Fruit fly (Drosophila melanogaster) whole organism, adult: ENCODE results near the gene CG6409.
A peak's percentile ranks its signal among the peaks of the same experiment; 100 is the strongest.

ENCODE experiments used
- CG11617 ChIP-seq: fragments of 200-800 bp; sonication (Bioruptor generic); optimal IDR thresholded peaks from 2 replicates; lab custom pipeline; 2017; ENCODE audit warnings: mild to moderate bottlenecking, missing biosample characterization, missing genetic modification reagents, missing genetic modification characterization
- CG12768 ChIP-seq: fragments of 200-800 bp; sonication (Bioruptor generic); optimal IDR thresholded peaks from 2 replicates; lab custom pipeline; 2017; ENCODE audit warnings: missing biosample characterization, missing genetic modification characterization, mild to moderate bottlenecking, moderate library complexity, missing genetic modification reagents
- CG14711 ChIP-seq: fragments of 200-800 bp; sonication (Bioruptor generic); optimal IDR thresholded peaks from 2 replicates; lab custom pipeline; 2018; ENCODE audit warnings: missing biosample characterization, mild to moderate bottlenecking, missing genetic modification characterization, moderate library complexity
- CG1620 ChIP-seq: fragments of 200-800 bp; sonication (Bioruptor generic); optimal IDR thresholded peaks from 2 replicates; lab custom pipeline; 2016; ENCODE audit warnings: missing biosample characterization, missing genetic modification characterization
- CG33017 ChIP-seq: fragments of 200-800 bp; sonication (Bioruptor generic); optimal IDR thresholded peaks from 2 replicates; lab custom pipeline; 2018; ENCODE audit warnings: missing biosample characterization, mild to moderate bottlenecking, missing genetic modification characterization, moderate library complexity
- CG5204 ChIP-seq: fragments of 200-800 bp; sonication (Bioruptor generic); optimal IDR thresholded peaks from 2 replicates; lab custom pipeline; 2016; ENCODE audit warnings: missing biosample characterization, missing genetic modification characterization
- CG7045 ChIP-seq: fragments of 200-800 bp; sonication (Bioruptor generic); optimal IDR thresholded peaks from 2 replicates; lab custom pipeline; 2017; ENCODE audit warnings: missing biosample characterization, mild to moderate bottlenecking, missing genetic modification characterization
- CG7101 ChIP-seq: fragments of 200-800 bp; sonication (Bioruptor generic); optimal IDR thresholded peaks from 2 replicates; lab custom pipeline; 2018; ENCODE audit warnings: missing biosample characterization, mild to moderate bottlenecking, missing genetic modification characterization, moderate library complexity
- Clk ChIP-seq: fragments of 200-800 bp; sonication (Bioruptor generic); optimal IDR thresholded peaks from 2 replicates; lab custom pipeline; 2017; ENCODE audit warnings: missing biosample characterization, missing genetic modification characterization
- Crg-1 ChIP-seq: fragments of 200-800 bp; sonication (Bioruptor generic); optimal IDR thresholded peaks from 2 replicates; lab custom pipeline; 2016; ENCODE audit warnings: missing biosample characterization, missing genetic modification characterization
- Hr96 ChIP-seq: fragments of 200-800 bp; sonication (Bioruptor generic); optimal IDR thresholded peaks from 2 replicates; lab custom pipeline; 2016; ENCODE audit warnings: missing biosample characterization, missing genetic modification characterization
- Mnt ChIP-seq: fragments of 200-800 bp; sonication (Bioruptor generic); optimal IDR thresholded peaks from 2 replicates; lab custom pipeline; 2016; ENCODE audit warnings: missing biosample characterization, mild to moderate bottlenecking, missing genetic modification characterization
- bab1 ChIP-seq: fragments of 200-800 bp; sonication (Bioruptor generic); optimal IDR thresholded peaks from 3 replicates; lab custom pipeline; 2019; ENCODE audit warnings: missing biosample characterization, mild to moderate bottlenecking, missing genetic modification characterization, moderate library complexity
- cic ChIP-seq: fragments of 200-800 bp; sonication (Bioruptor generic); optimal IDR thresholded peaks from 2 replicates; lab custom pipeline; 2017; ENCODE audit warnings: missing biosample characterization, mild to moderate bottlenecking, missing genetic modification characterization, moderate library complexity
- cnc ChIP-seq, 2 experiments: fragments of >200 bp; optimal IDR thresholded peaks; 2 replicates each; lab custom pipeline; 2017
- kay ChIP-seq: fragments of 200-800 bp; sonication (Bioruptor generic); peaks from one replicate; lab custom pipeline; 2016; ENCODE audit warnings: missing biosample characterization, missing genetic modification characterization, borderline replicate concordance
- ovo ChIP-seq: fragments of 200-800 bp; sonication (Bioruptor generic); optimal IDR thresholded peaks from 2 replicates; lab custom pipeline; 2016; ENCODE audit warnings: missing biosample characterization, missing genetic modification characterization
- pad ChIP-seq: fragments of 200-800 bp; sonication (Bioruptor generic); optimal IDR thresholded peaks from 3 replicates; lab custom pipeline; 2017; ENCODE audit warnings: missing biosample characterization, missing genetic modification characterization, mild to moderate bottlenecking, moderate library complexity, missing genetic modification reagents
- tj ChIP-seq: fragments of 200-800 bp; sonication (Bioruptor generic); optimal IDR thresholded peaks from 3 replicates; lab custom pipeline; 2017; ENCODE audit warnings: missing biosample characterization, mild to moderate bottlenecking, missing genetic modification characterization, moderate library complexity
- toe ChIP-seq: fragments of 200-800 bp; sonication (Bioruptor generic); optimal IDR thresholded peaks from 2 replicates; lab custom pipeline; 2016; ENCODE audit warnings: missing biosample characterization, missing genetic modification characterization

CG6409 gene

dm6 chr3L:10862544-10863474 is 19.4 kb downstream of the CG6409 start:
- TF ChIP-seq Clk (no peak), CG11617 (GFP tag; lab: Kevin White, UChicago) (no peak), cic (GFP tag; lab: Kevin White, UChicago) (peak; percentile 88), tj (peak; percentile 29), CG5204 (GFP tag; lab: Kevin White, UChicago) (no peak), cnc (optimal IDR thresholded peaks at IDR 0.05; lab: Kevin White, UChicago) (no peak), kay (peak; percentile 53)

- no peak for TF ChIP-seq cnc (optimal IDR thresholded peaks at IDR 0.05; lab: Kevin White, UChicago)
- no peak for TF ChIP-seq CG5204 (GFP tag; lab: Kevin White, UChicago)
- no peak for TF ChIP-seq Crg-1 (GFP tag; lab: Kevin White, UChicago)
- no peak for TF ChIP-seq bab1
- no peak for TF ChIP-seq CG33017
- no peak for TF ChIP-seq CG12768
- no peak for TF ChIP-seq toe (GFP tag; lab: Kevin White, UChicago)
- TF ChIP-seq kay, result no peak
- no peak for TF ChIP-seq ovo
- no peak for TF ChIP-seq Mnt (GFP tag; lab: Kevin White, UChicago)
- no peak for TF ChIP-seq CG1620 (GFP tag; lab: Kevin White, UChicago)
- no peak for TF ChIP-seq Hr96
- TF ChIP-seq CG7101, result no peak
- TF ChIP-seq tj, result no peak
- no peak for TF ChIP-seq CG14711 (tag; lab: Kevin White, UChicago)
- no peak for TF ChIP-seq CG7045 (GFP tag; lab: Kevin White, UChicago)
Observed at dm6 chr3L:10861657-10862543, 20.3 kb downstream of the CG6409 start.

DNA sequence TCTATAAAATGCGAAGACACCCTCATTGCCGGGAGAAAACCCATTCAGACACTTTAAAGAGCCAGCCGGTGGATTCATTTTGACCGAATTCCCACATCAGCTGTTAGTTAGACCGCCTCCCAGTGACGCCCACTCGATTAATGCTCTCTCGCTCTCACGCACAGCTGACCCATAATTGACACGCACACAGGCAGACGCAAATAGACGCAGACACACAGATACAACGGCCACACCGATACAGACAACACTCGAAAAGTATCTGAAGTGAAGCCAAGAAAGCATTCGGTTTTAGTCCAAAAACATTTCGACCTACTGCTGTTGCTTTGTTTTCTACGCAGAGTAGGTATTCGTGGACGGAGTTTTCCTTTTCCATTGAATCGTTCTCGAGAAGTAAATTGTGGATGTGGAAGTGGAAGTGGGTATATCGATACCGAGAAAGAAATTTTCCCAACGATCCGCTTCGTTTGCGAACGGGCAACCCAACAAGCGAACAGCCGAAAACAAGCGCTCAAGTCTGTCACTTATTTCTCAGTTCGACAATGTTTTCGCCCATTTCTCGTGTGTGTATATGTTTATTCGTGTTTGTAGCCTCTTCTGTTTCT is 22.0 kb downstream of the CG6409 start:
- TF ChIP-seq CG5204 (GFP tag; lab: Kevin White, UChicago), result no peak
- no peak for TF ChIP-seq CG33017
- TF ChIP-seq ovo, result no peak
- TF ChIP-seq cic (GFP tag; lab: Kevin White, UChicago), result no peak
- TF ChIP-seq CG14711 (tag; lab: Kevin White, UChicago), result no peak
- TF ChIP-seq CG7101, result no peak
- no peak for TF ChIP-seq Clk
- TF ChIP-seq Mnt (GFP tag; lab: Kevin White, UChicago), result no peak
- no peak for TF ChIP-seq kay
- no peak for TF ChIP-seq cnc (optimal IDR thresholded peaks at IDR 0.05; lab: Kevin White, UChicago)
- no peak for TF ChIP-seq pad (GFP tag; lab: Kevin White, UChicago)
- TF ChIP-seq Hr96, result no peak
- TF ChIP-seq tj, result no peak
- no peak for TF ChIP-seq toe (GFP tag; lab: Kevin White, UChicago)
- no peak for TF ChIP-seq CG1620 (GFP tag; lab: Kevin White, UChicago)
- TF ChIP-seq Crg-1 (GFP tag; lab: Kevin White, UChicago), result no peak
- no peak for TF ChIP-seq bab1
- TF ChIP-seq CG12768, result no peak
- no peak for TF ChIP-seq CG7045 (GFP tag; lab: Kevin White, UChicago)
- no peak for TF ChIP-seq CG11617 (GFP tag; lab: Kevin White, UChicago)

DNA sequence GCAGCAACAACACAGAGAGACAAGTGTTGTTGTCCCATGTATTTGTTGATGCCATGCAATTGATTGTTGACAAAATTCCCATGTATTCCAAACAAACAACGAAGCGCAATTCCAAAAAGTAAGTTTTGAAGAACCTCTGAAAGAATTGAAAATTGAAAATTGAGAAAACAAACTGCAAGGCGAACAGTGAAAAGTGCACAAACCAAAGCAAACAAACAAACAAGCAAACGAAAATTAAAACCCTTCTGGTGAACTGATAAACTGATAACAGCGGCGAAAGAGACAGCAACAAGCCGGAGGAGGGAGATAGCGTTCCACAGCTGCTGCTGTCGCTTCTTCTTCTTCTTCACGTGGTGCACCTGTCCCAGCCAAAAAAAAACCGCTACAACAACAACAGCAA is 23.6 kb downstream of the CG6409 start:
- no peak for TF ChIP-seq bab1
- TF ChIP-seq CG1620 (GFP tag; lab: Kevin White, UChicago), result no peak
- TF ChIP-seq pad (GFP tag; lab: Kevin White, UChicago), result no peak
- TF ChIP-seq tj, result no peak
- TF ChIP-seq cic (GFP tag; lab: Kevin White, UChicago), result no peak
- no peak for TF ChIP-seq Mnt (GFP tag; lab: Kevin White, UChicago)
- no peak for TF ChIP-seq ovo
- TF ChIP-seq CG14711 (tag; lab: Kevin White, UChicago), result no peak
- no peak for TF ChIP-seq CG11617 (GFP tag; lab: Kevin White, UChicago)
- no peak for TF ChIP-seq Crg-1 (GFP tag; lab: Kevin White, UChicago)
- TF ChIP-seq kay, result no peak
- no peak for TF ChIP-seq CG5204 (GFP tag; lab: Kevin White, UChicago)

DNA sequence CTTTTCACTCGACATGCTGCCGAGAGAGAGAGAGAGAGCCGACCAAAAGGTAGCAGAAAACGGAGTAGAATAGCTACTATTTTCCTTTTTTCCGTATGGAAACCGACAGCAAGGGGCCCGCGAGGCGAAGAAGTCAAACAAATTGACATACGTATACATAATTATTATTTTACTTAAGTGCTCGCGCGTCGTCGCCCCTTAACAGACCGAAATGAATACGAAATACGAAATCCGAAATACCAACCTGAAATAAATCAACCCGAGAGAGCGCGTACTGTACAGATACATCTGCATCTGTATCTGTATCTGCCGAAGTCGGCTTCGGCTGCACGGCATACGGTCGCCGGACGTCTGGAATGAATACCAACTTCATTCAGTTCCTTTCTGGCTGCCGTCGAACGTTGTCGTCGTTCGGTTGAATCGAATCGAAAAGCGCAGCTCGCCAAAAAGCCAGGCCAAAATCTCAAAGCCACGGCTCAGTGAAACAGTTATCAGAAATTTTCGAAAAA is 24.6 kb downstream of the CG6409 start:
- TF ChIP-seq CG7045 (GFP tag; lab: Kevin White, UChicago) (no peak), CG7101 (peak; percentile 39), Mnt (GFP tag; lab: Kevin White, UChicago) (peak; percentile 51), CG14711 (tag; lab: Kevin White, UChicago) (peak; percentile 20), cnc (optimal IDR thresholded peaks at IDR 0.05; lab: Kevin White, UChicago) (no peak), pad (GFP tag; lab: Kevin White, UChicago) (peak; percentile 82), CG5204 (GFP tag; lab: Kevin White, UChicago) (no peak), kay (peak; percentile 69), CG33017 (peak; percentile 55), Hr96 (peak; percentile 54), toe (GFP tag; lab: Kevin White, UChicago) (peak; percentile 5), CG12768 (peak; percentile 64), cic (GFP tag; lab: Kevin White, UChicago) (peak; percentile 73), tj (peak; percentile 11)
